Fruit fly (Drosophila melanogaster): ENCODE results near the gene Las.

Gene Las

DNA sequence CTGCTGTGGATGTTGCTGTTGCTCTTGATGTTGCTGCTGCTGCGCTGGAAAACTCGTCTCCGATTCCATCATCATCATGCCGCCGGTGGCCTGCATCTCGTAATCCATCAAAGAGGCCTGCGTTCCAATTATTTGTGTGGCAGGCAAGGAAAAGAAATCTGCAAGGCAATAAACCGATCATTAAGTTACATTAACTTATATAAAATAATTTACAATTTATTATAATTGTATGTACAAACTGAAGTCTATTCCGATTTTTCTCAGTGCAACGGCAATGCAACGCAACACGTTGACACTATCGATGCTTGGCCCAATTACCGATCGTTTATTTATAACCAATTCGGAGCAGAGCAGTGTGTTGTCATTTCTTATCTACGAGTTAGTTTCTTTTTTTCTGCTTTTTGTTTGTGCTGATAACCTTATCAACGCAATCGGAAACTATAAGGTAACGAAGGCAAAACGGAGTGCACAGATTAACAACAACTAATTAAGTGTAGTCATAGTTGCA, 38.9 kb upstream of the Las start (continued):
- no peak for TF ChIP-seq CG30020 (tag; optimal IDR thresholded peaks at IDR 0.05)
- no peak for TF ChIP-seq repo (GFP tag; optimal IDR thresholded peaks at IDR 0.05)
- peak; percentile 13 for TF ChIP-seq Hr3 (GFP tag; optimal IDR thresholded peaks at IDR 0.05)
- no peak for TF ChIP-seq pros (GFP tag; optimal IDR thresholded peaks at IDR 0.05)
- TF ChIP-seq crc (GFP tag; optimal IDR thresholded peaks at IDR 0.05): no peak
- no peak for TF ChIP-seq CG15696 (tag; optimal IDR thresholded peaks at IDR 0.05)
- TF ChIP-seq gcm2 (GFP tag; optimal IDR thresholded peaks at IDR 0.05): no peak
- TF ChIP-seq CG12942 (GFP tag; optimal IDR thresholded peaks at IDR 0.05): peak; percentile 34
- TF ChIP-seq sima (GFP tag; optimal IDR thresholded peaks at IDR 0.05): no peak
- no peak for TF ChIP-seq CG33213 (GFP tag; optimal IDR thresholded peaks at IDR 0.05)
- no peak for TF ChIP-seq unc-4 (GFP tag; IDR thresholded peaks at IDR 0.05; ENCODE audit: partially characterized antibody)
- 0 out of 2 replicates have a peak, but pooled peaks have one; percentile 19 for TF ChIP-seq CG4730 (GFP tag; IDR thresholded peaks at IDR 0.05)
- no peak for TF ChIP-seq inv (GFP tag; IDR thresholded peaks at IDR 0.05; ENCODE audit: partially characterized antibody)
- TF ChIP-seq CG14860 (GFP tag; IDR thresholded peaks at IDR 0.05; ENCODE audit: partially characterized antibody): no peak
- TF ChIP-seq trh (GFP tag; optimal IDR thresholded peaks at IDR 0.05): no peak
- TF ChIP-seq CG4617 (GFP tag; optimal IDR thresholded peaks at IDR 0.05; ENCODE audit: borderline replicate concordance): no peak
- no peak for TF ChIP-seq CG6791 (GFP tag; IDR thresholded peaks at IDR 0.05; ENCODE audit: partially characterized antibody)
- peak; percentile 7; the same call in 1 of the 2 replicates for TF ChIP-seq CG7372 (GFP tag; IDR thresholded peaks at IDR 0.05)
- TF ChIP-seq pb (GFP tag; optimal IDR thresholded peaks at IDR 0.05): no peak
- no peak for TF ChIP-seq CG9876 (GFP tag; optimal IDR thresholded peaks at IDR 0.05)
- TF ChIP-seq CG1529 (GFP tag; optimal IDR thresholded peaks at IDR 0.05): peak; percentile 37
- TF ChIP-seq dimm (GFP tag; IDR thresholded peaks at IDR 0.05): no peak
- TF ChIP-seq Atf3 (GFP tag; optimal IDR thresholded peaks at IDR 0.05): no peak
- TF ChIP-seq CG12769 (tag; optimal IDR thresholded peaks at IDR 0.05): peak; percentile 43
- peak; percentile 62; the same call in 2 of the 3 replicates for TF ChIP-seq sr (GFP tag; IDR thresholded peaks at IDR 0.05)
- peak; percentile 67 for TF ChIP-seq CG1603 (tag; optimal IDR thresholded peaks at IDR 0.05)
- TF ChIP-seq cad (GFP tag; optimal IDR thresholded peaks at IDR 0.05): no peak
- no peak for TF ChIP-seq wdn (GFP tag; IDR thresholded peaks at IDR 0.05)
- TF ChIP-seq Opbp (GFP tag; IDR thresholded peaks at IDR 0.05; ENCODE audit: partially characterized antibody): no peak
- TF ChIP-seq Ada2b (GFP tag; IDR thresholded peaks at IDR 0.05): peak; percentile 68
- no peak for TF ChIP-seq CG17186 (GFP tag; optimal IDR thresholded peaks at IDR 0.05)
- peak; percentile 13 for TF ChIP-seq scrt (GFP tag; optimal IDR thresholded peaks at IDR 0.05)
- TF ChIP-seq psq (GFP tag; optimal IDR thresholded peaks at IDR 0.05): no peak
- no peak for TF ChIP-seq CG2202 (tag; optimal IDR thresholded peaks at IDR 0.05)
- no peak for TF ChIP-seq CG11085 (GFP tag; IDR thresholded peaks at IDR 0.05)
- TF ChIP-seq CG6272 (GFP tag; IDR thresholded peaks at IDR 0.05): no peak
- TF ChIP-seq Kr (GFP tag; optimal IDR thresholded peaks at IDR 0.05): no peak
- peak; percentile 33 for TF ChIP-seq CG3281 (GFP tag; optimal IDR thresholded peaks at IDR 0.05)
- no peak for TF ChIP-seq insv (GFP tag; optimal IDR thresholded peaks at IDR 0.05)
- TF ChIP-seq CG10209 (GFP tag; optimal IDR thresholded peaks at IDR 0.05): peak; percentile 24
- peak in 1 of 2 experiments; percentile 70 for TF ChIP-seq Hr51 (GFP tag; optimal IDR thresholded peaks at IDR 0.05)
- no peak for TF ChIP-seq chif (GFP tag; optimal IDR thresholded peaks at IDR 0.05)
- TF ChIP-seq CG12219 (GFP tag; optimal IDR thresholded peaks at IDR 0.05): peak; percentile 53
- no peak for TF ChIP-seq CG12299 (tag; optimal IDR thresholded peaks at IDR 0.05)
- TF ChIP-seq CG9817 (tag; optimal IDR thresholded peaks at IDR 0.05): no peak
- no peak for TF ChIP-seq CG4360 (GFP tag; IDR thresholded peaks at IDR 0.05)
- TF ChIP-seq da (GFP tag; optimal IDR thresholded peaks at IDR 0.05): no peak
- peak; percentile 58 for TF ChIP-seq Oaz (GFP tag; IDR thresholded peaks at IDR 0.05)
- no peak for TF ChIP-seq CkIIα-i1 (GFP tag; IDR thresholded peaks at IDR 0.05)
- no peak for TF ChIP-seq hth (optimal IDR thresholded peaks at IDR 0.05)
- no peak for TF ChIP-seq CG31388 (GFP tag; optimal IDR thresholded peaks at IDR 0.05)

Data from whole organism, embryonic.